Fruit fly (Drosophila melanogaster) whole organism, embryonic: ENCODE data around the gene sa.

ENCODE experiments used
- Asciz ChIP-seq: fragments of 200-800 bp; sonication (Bioruptor generic); optimal IDR thresholded peaks from 2 replicates; lab custom pipeline; 2017; ENCODE audit warnings: missing biosample characterization, mild to moderate bottlenecking, missing genetic modification characterization, missing genetic modification reagents
- B-H1 ChIP-seq: fragments of 200-800 bp; sonication (Bioruptor generic); IDR thresholded peaks from 3 replicates; pipeline ENCODE4 v1.3.6; 2022; ENCODE audit warnings: missing biosample characterization, missing genetic modification characterization
- Bteb2 ChIP-seq: fragments of 200-800 bp; sonication (Bioruptor generic); optimal IDR thresholded peaks from 2 replicates; lab custom pipeline; 2016; ENCODE audit warnings: missing biosample characterization, missing genetic modification characterization
- CG11085 ChIP-seq: fragments of 200-800 bp; sonication (Bioruptor generic); IDR thresholded peaks from 2 replicates; pipeline ENCODE4 v1.3.6; 2022; ENCODE audit warnings: missing biosample characterization, missing genetic modification characterization
- CG11093 ChIP-seq: fragments of 200-800 bp; sonication (Bioruptor generic); IDR thresholded peaks from 3 replicates; pipeline ENCODE4 v1.3.6; 2022; ENCODE audit warnings: missing biosample characterization, missing genetic modification characterization
- CG12236 ChIP-seq: fragments of 200-800 bp; sonication (Bioruptor generic); optimal IDR thresholded peaks from 2 replicates; lab custom pipeline; 2016; ENCODE audit warnings: missing biosample characterization, missing genetic modification characterization
- CG1529 ChIP-seq: fragments of 200-800 bp; sonication (Bioruptor generic); optimal IDR thresholded peaks from 3 replicates; lab custom pipeline; 2018; ENCODE audit warnings: missing biosample characterization, missing genetic modification characterization
- CG15514 ChIP-seq: fragments of 200-800 bp; sonication (Bioruptor generic); optimal IDR thresholded peaks from 3 replicates; lab custom pipeline; 2017; ENCODE audit warnings: missing biosample characterization, missing genetic modification characterization, mild to moderate bottlenecking, moderate library complexity, missing genetic modification reagents
- CG16815 ChIP-seq: fragments of 200-800 bp; sonication (Bioruptor generic); optimal IDR thresholded peaks from 3 replicates; lab custom pipeline; 2017; ENCODE audit warnings: missing biosample characterization, mild to moderate bottlenecking, missing genetic modification characterization
- CG17385 ChIP-seq: fragments of 200-800 bp; sonication (Bioruptor generic); optimal IDR thresholded peaks from 3 replicates; lab custom pipeline; 2018; ENCODE audit warnings: missing biosample characterization, mild to moderate bottlenecking, missing genetic modification characterization
- CG17568 ChIP-seq: fragments of 200-800 bp; sonication (Bioruptor generic); optimal IDR thresholded peaks from 2 replicates; lab custom pipeline; 2018; ENCODE audit warnings: missing biosample characterization, mild to moderate bottlenecking, missing genetic modification characterization, moderate library complexity
- CG31365 ChIP-seq: fragments of 200-800 bp; sonication (Bioruptor generic); optimal IDR thresholded peaks from 2 replicates; lab custom pipeline; 2018; ENCODE audit warnings: missing biosample characterization, mild to moderate bottlenecking, missing genetic modification characterization
- CG3281 ChIP-seq: fragments of 200-800 bp; sonication (Bioruptor generic); optimal IDR thresholded peaks from 3 replicates; lab custom pipeline; 2017; ENCODE audit warnings: missing biosample characterization, mild to moderate bottlenecking, missing genetic modification characterization
- CG34422 ChIP-seq: fragments of 200-800 bp; sonication (Bioruptor generic); IDR thresholded peaks from 3 replicates; pipeline ENCODE4 v1.3.6; 2022; ENCODE audit warnings: missing biosample characterization, missing genetic modification characterization
- CG3838 ChIP-seq: fragments of 200-800 bp; sonication (Bioruptor generic); optimal IDR thresholded peaks from 3 replicates; lab custom pipeline; 2016; ENCODE audit warnings: missing biosample characterization, missing genetic modification characterization
- CG4820 ChIP-seq: fragments of 200-800 bp; sonication (Bioruptor generic); optimal IDR thresholded peaks from 3 replicates; lab custom pipeline; 2016; ENCODE audit warnings: missing biosample characterization, missing genetic modification characterization
- CG6683 ChIP-seq: fragments of 200-800 bp; sonication (Bioruptor generic); optimal IDR thresholded peaks from 2 replicates; lab custom pipeline; 2017; ENCODE audit warnings: missing biosample characterization, mild to moderate bottlenecking, missing genetic modification characterization, missing genetic modification reagents
- CG6854 ChIP-seq: fragments of 200-800 bp; sonication (Bioruptor generic); optimal IDR thresholded peaks from 3 replicates; lab custom pipeline; 2017; ENCODE audit warnings: missing biosample characterization, mild to moderate bottlenecking, missing genetic modification characterization
- CG7372 ChIP-seq: fragments of 200-800 bp; sonication (Bioruptor generic); IDR thresholded peaks from 2 replicates; pipeline ENCODE4 v1.3.6; 2022; ENCODE audit warnings: missing biosample characterization, missing genetic modification characterization
- CG8089 ChIP-seq: fragments of 200-800 bp; sonication (Bioruptor generic); optimal IDR thresholded peaks from 3 replicates; lab custom pipeline; 2016; ENCODE audit warnings: missing biosample characterization, missing genetic modification characterization
- CG8944 ChIP-seq: fragments of 200-800 bp; sonication (Bioruptor generic); optimal IDR thresholded peaks from 3 replicates; lab custom pipeline; 2016; ENCODE audit warnings: missing biosample characterization, missing genetic modification characterization
- CG9727 ChIP-seq: fragments of 200-800 bp; sonication (Bioruptor generic); optimal IDR thresholded peaks from 3 replicates; lab custom pipeline; 2017; ENCODE audit warnings: missing biosample characterization, mild to moderate bottlenecking, missing genetic modification characterization
- CTCF ChIP-seq: fragments of 200-800 bp; sonication (Bioruptor generic); optimal IDR thresholded peaks from 2 replicates; lab custom pipeline; 2017; ENCODE audit warnings: missing biosample characterization, mild to moderate bottlenecking, missing genetic modification characterization, moderate library complexity
- Drgx ChIP-seq: fragments of 200-800 bp; sonication (Bioruptor generic); IDR thresholded peaks from 2 replicates; pipeline ENCODE4 v1.3.6; 2022; ENCODE audit warnings: missing biosample characterization, missing genetic modification characterization
- Eip74EF ChIP-seq, 2 experiments: fragments of 200-800 bp in 1 of 2; fragments of >200 bp in 1 of 2; sonication (Bioruptor generic) in 1 of 2; optimal IDR thresholded peaks; 2 replicates each; lab custom pipeline; 2017 to 2019; ENCODE audit warnings: missing biosample characterization in 2 of 2, missing genetic modification characterization in 2 of 2, mild to moderate bottlenecking in 1 of 2, moderate library complexity in 1 of 2
- GATAe ChIP-seq: fragments of 200-800 bp; sonication (Bioruptor generic); conservative IDR thresholded peaks from 2 replicates; pipeline ENCODE4 v1.3.6; 2022; ENCODE audit warnings: missing biosample characterization, missing genetic modification characterization
- HLH4C ChIP-seq: fragments of 200-800 bp; sonication (Bioruptor generic); IDR thresholded peaks from 3 replicates; pipeline ENCODE4 v1.3.6; 2022; ENCODE audit warnings: missing biosample characterization, missing genetic modification characterization; ENCODE audit not compliant: partially characterized antibody
- NC2α ChIP-seq: fragments of 200-800 bp; sonication (Bioruptor generic); optimal IDR thresholded peaks from 2 replicates; lab custom pipeline; 2016; ENCODE audit warnings: missing biosample characterization, missing genetic modification characterization
- Neu2 ChIP-seq: fragments of 200-800 bp; sonication (Bioruptor generic); optimal IDR thresholded peaks from 3 replicates; lab custom pipeline; 2016; ENCODE audit warnings: missing biosample characterization, missing genetic modification characterization, borderline replicate concordance
- Pdp1 ChIP-seq, 2 experiments: fragments of 200-800 bp; sonication (Bioruptor generic); optimal IDR thresholded peaks; 3 replicates each; lab custom pipeline; 2016; ENCODE audit warnings: missing biosample characterization in 2 of 2, missing genetic modification characterization in 2 of 2, mild to moderate bottlenecking in 1 of 2, moderate library complexity in 1 of 2
- Xrp1 ChIP-seq: fragments of 200-800 bp; sonication (Bioruptor generic); IDR thresholded peaks from 2 replicates; pipeline ENCODE4 v1.3.6; 2022; ENCODE audit warnings: missing biosample characterization, missing genetic modification characterization
- ara ChIP-seq: fragments of 200-800 bp; sonication (Bioruptor generic); IDR thresholded peaks from 2 replicates; pipeline ENCODE4 v1.3.6; 2022; ENCODE audit warnings: missing biosample characterization, missing genetic modification characterization
- ase ChIP-seq: fragments of 200-800 bp; sonication (Bioruptor generic); IDR thresholded peaks from 3 replicates; pipeline ENCODE4 v1.3.6; 2022; ENCODE audit warnings: missing biosample characterization, missing genetic modification characterization
- bsh ChIP-seq, 2 experiments: fragments of 200-800 bp; sonication (Bioruptor generic); optimal IDR thresholded peaks; 2 replicates each; lab custom pipeline; 2017 to 2018; ENCODE audit warnings: mild to moderate bottlenecking in 2 of 2, missing biosample characterization in 2 of 2, missing genetic modification characterization in 2 of 2, moderate library complexity in 1 of 2
- dan ChIP-seq: fragments of 200-800 bp; sonication (Bioruptor generic); IDR thresholded peaks from 2 replicates; pipeline ENCODE4 v1.3.6; 2022; ENCODE audit warnings: missing biosample characterization, missing genetic modification characterization
- gce ChIP-seq: fragments of 200-800 bp; sonication (Bioruptor generic); IDR thresholded peaks from 3 replicates; pipeline ENCODE4 v1.3.6; 2022; ENCODE audit warnings: missing biosample characterization, missing genetic modification characterization
- gcm2 ChIP-seq: fragments of 200-800 bp; sonication (Bioruptor generic); optimal IDR thresholded peaks from 2 replicates; lab custom pipeline; 2016; ENCODE audit warnings: missing biosample characterization, missing genetic modification characterization
- mld ChIP-seq: fragments of 200-800 bp; sonication (Bioruptor generic); IDR thresholded peaks from 3 replicates; pipeline ENCODE4 v1.3.6; 2022; ENCODE audit warnings: missing biosample characterization, missing genetic modification characterization; ENCODE audit not compliant: partially characterized antibody
- pfk ChIP-seq: fragments of 200-800 bp; sonication (Bioruptor generic); optimal IDR thresholded peaks from 2 replicates; lab custom pipeline; 2018; ENCODE audit warnings: missing biosample characterization, mild to moderate bottlenecking, missing genetic modification characterization, moderate library complexity
- phol ChIP-seq: fragments of 200-800 bp; sonication (Bioruptor generic); optimal IDR thresholded peaks from 3 replicates; lab custom pipeline; 2018; ENCODE audit warnings: missing biosample characterization, mild to moderate bottlenecking, missing genetic modification characterization, moderate library complexity
- pros ChIP-seq: fragments of 200-800 bp; sonication (Bioruptor generic); optimal IDR thresholded peaks from 3 replicates; lab custom pipeline; 2019; ENCODE audit warnings: missing biosample characterization, mild to moderate bottlenecking, missing genetic modification characterization, moderate library complexity
- ranshi ChIP-seq: fragments of 200-800 bp; sonication (Bioruptor generic); IDR thresholded peaks from 2 replicates; pipeline ENCODE4 v1.3.6; 2022; ENCODE audit warnings: missing biosample characterization, missing genetic modification characterization
- salm ChIP-seq: fragments of 200-800 bp; sonication (Bioruptor generic); optimal IDR thresholded peaks from 2 replicates; lab custom pipeline; 2018; ENCODE audit warnings: missing biosample characterization, mild to moderate bottlenecking, missing genetic modification characterization
- sim ChIP-seq: fragments of 200-800 bp; sonication (Bioruptor generic); IDR thresholded peaks from 2 replicates; pipeline ENCODE4 v1.3.6; 2022; ENCODE audit warnings: missing biosample characterization, missing genetic modification characterization
- sob ChIP-seq: fragments of 200-800 bp; sonication (Bioruptor generic); IDR thresholded peaks from 2 replicates; pipeline ENCODE4 v1.3.6; 2022; ENCODE audit warnings: missing biosample characterization, missing genetic modification characterization
- stwl ChIP-seq: fragments of 200-800 bp; sonication (Bioruptor generic); optimal IDR thresholded peaks from 3 replicates; lab custom pipeline; 2018; ENCODE audit warnings: missing biosample characterization, mild to moderate bottlenecking, missing genetic modification characterization, moderate library complexity
- wor ChIP-seq: fragments of 200-800 bp; sonication (Bioruptor generic); IDR thresholded peaks from 2 replicates; pipeline ENCODE4 v1.3.6; 2022; ENCODE audit warnings: missing biosample characterization, missing genetic modification characterization
- z ChIP-seq: fragments of 200-800 bp; sonication (Bioruptor generic); IDR thresholded peaks from 3 replicates; pipeline ENCODE4 v1.3.6; 2022; ENCODE audit warnings: missing biosample characterization, missing genetic modification characterization

sa gene

dm6 chr3L:21363926-21364537, 42.5 kb downstream of the sa start:
- TF ChIP-seq Asciz (no peak), sim (GFP tag; lab: Robert Waterston, UW) (0 out of 2 replicates have a peak, but pooled peaks have one; percentile 6), CG9727 (no peak), wor (no peak), CG3838 (GFP tag; lab: Kevin White, UChicago) (no peak), gce (GFP tag; lab: Robert Waterston, UW) (peak; percentile 7; the same call in 1 of the 3 replicates), CG31365 (tag; lab: Kevin White, UChicago) (no peak), CG3281 (GFP tag; lab: Kevin White, UChicago) (no peak), CG17568 (no peak), CG11093 (GFP tag; lab: Robert Waterston, UW) (peak; percentile 41; the same call in 1 of the 3 replicates), Bteb2 (GFP tag; lab: Kevin White, UChicago) (no peak), Drgx (GFP tag; lab: Robert Waterston, UW) (peak; percentile 92), CG16815 (GFP tag; lab: Kevin White, UChicago) (no peak), ase (0 out of 3 replicates have a peak, but pooled peaks have one; percentile 7), CG1529 (no peak), HLH4C (GFP tag; lab: Robert Waterston, UW) (0 out of 3 replicates have a peak, but pooled peaks have one; percentile 11)

dm6 chr3L:21359879-21360278, 46.7 kb downstream of the sa start, which contains the start of gene CG32440:
CG32440 (plus strand) TSS chr3L:21360179.
- no peak for TF ChIP-seq CG15514 (GFP tag; lab: Kevin White, UChicago)
- no peak for TF ChIP-seq CTCF (GFP tag; lab: Kevin White, UChicago)
- TF ChIP-seq bsh (GFP tag; optimal IDR thresholded peaks at IDR 0.05; lab: Kevin White, UChicago): no peak
- TF ChIP-seq CG8944 (GFP tag; lab: Kevin White, UChicago): no peak
- TF ChIP-seq Pdp1 (GFP tag; optimal IDR thresholded peaks at IDR 0.05; lab: Kevin White, UChicago): no peak
- no peak for TF ChIP-seq GATAe (GFP tag; lab: Robert Waterston, UW)
- no peak for TF ChIP-seq CG12236 (GFP tag; lab: Kevin White, UChicago)
- no peak for TF ChIP-seq Eip74EF (GFP tag; optimal IDR thresholded peaks at IDR 0.05; lab: Kevin White, UChicago)
- TF ChIP-seq stwl (tag; lab: Kevin White, UChicago): no peak
- no peak for TF ChIP-seq Drgx (GFP tag; lab: Robert Waterston, UW)
- TF ChIP-seq CG8089 (GFP tag; lab: Kevin White, UChicago): no peak
- no peak for TF ChIP-seq Xrp1
- no peak for TF ChIP-seq salm
- no peak for TF ChIP-seq z
- TF ChIP-seq NC2α: no peak
- no peak for TF ChIP-seq dan (GFP tag; lab: Robert Waterston, UW)
- TF ChIP-seq CG4820 (GFP tag; lab: Kevin White, UChicago): no peak
- no peak for TF ChIP-seq CG17385 (GFP tag; lab: Kevin White, UChicago)
- TF ChIP-seq, all 482 proteins: peak for 0

dm6 chr3L:21357383-21357782, 49.2 kb downstream of the sa start, which contains the start of gene CG32437:
CG32437 (plus strand) TSS chr3L:21357683.
- TF ChIP-seq pros (GFP tag; lab: Kevin White, UChicago): no peak
- no peak for TF ChIP-seq Neu2 (GFP tag; lab: Kevin White, UChicago)
- no peak for TF ChIP-seq B-H1 (GFP tag; lab: Robert Waterston, UW)
- no peak for TF ChIP-seq ranshi (GFP tag; lab: Robert Waterston, UW)
- no peak for TF ChIP-seq sob (GFP tag; lab: Robert Waterston, UW)
- no peak for TF ChIP-seq CG4820 (GFP tag; lab: Kevin White, UChicago)
- TF ChIP-seq gce (GFP tag; lab: Robert Waterston, UW): no peak
- no peak for TF ChIP-seq phol (tag; lab: Kevin White, UChicago)
- TF ChIP-seq CG6854 (GFP tag; lab: Kevin White, UChicago): no peak
- no peak for TF ChIP-seq CG34422 (GFP tag; lab: Robert Waterston, UW)
- TF ChIP-seq CG6683: no peak
- no peak for TF ChIP-seq CG11085
- TF ChIP-seq ara (GFP tag; lab: Robert Waterston, UW): no peak
- no peak for TF ChIP-seq pfk
- no peak for TF ChIP-seq mld (GFP tag; lab: Robert Waterston, UW)
- no peak for TF ChIP-seq CG7372 (GFP tag; lab: Robert Waterston, UW)
- TF ChIP-seq gcm2 (GFP tag; lab: Kevin White, UChicago): no peak
- TF ChIP-seq, all 482 proteins: peak for 0
